Fruit fly (Drosophila melanogaster) whole organism, embryonic: Measurements from ENCODE around the gene CG12075.

Experiments used
- Awh ChIP-seq: fragments of 200-800 bp; sonication (Bioruptor generic); IDR thresholded peaks from 2 replicates; pipeline ENCODE4, ENCODE4 v1.3.6; 2022; ENCODE audit warnings: missing biosample characterization, missing genetic modification characterization
- CG1233 ChIP-seq: fragments of 200-800 bp; sonication (Bioruptor generic); optimal IDR thresholded peaks from 4 replicates; lab custom pipeline; 2018; ENCODE audit warnings: missing biosample characterization, mild to moderate bottlenecking, missing genetic modification characterization
- CG14710 ChIP-seq: fragments of 200-800 bp; sonication (Bioruptor generic); optimal IDR thresholded peaks from 3 replicates; lab custom pipeline; 2019; ENCODE audit warnings: missing biosample characterization, mild to moderate bottlenecking, missing genetic modification characterization, moderate library complexity
- CG15601 ChIP-seq: fragments of 200-800 bp; sonication (Bioruptor generic); optimal IDR thresholded peaks from 3 replicates; lab custom pipeline; 2019; ENCODE audit warnings: missing biosample characterization, mild to moderate bottlenecking, missing genetic modification characterization, moderate library complexity
- CG17568 ChIP-seq: fragments of 200-800 bp; sonication (Bioruptor generic); optimal IDR thresholded peaks from 2 replicates; lab custom pipeline; 2018; ENCODE audit warnings: missing biosample characterization, mild to moderate bottlenecking, missing genetic modification characterization, moderate library complexity
- CG18619 ChIP-seq: fragments of 200-800 bp; sonication (Bioruptor generic); optimal IDR thresholded peaks from 3 replicates; lab custom pipeline; 2017; ENCODE audit warnings: missing biosample characterization, mild to moderate bottlenecking, missing genetic modification characterization
- CG2120 ChIP-seq: fragments of 200-800 bp; sonication (Bioruptor generic); optimal IDR thresholded peaks from 3 replicates; lab custom pipeline; 2016; ENCODE audit warnings: missing biosample characterization, missing genetic modification characterization
- CG31388 ChIP-seq: fragments of 200-800 bp; sonication (Bioruptor generic); optimal IDR thresholded peaks from 2 replicates; lab custom pipeline; 2016; ENCODE audit warnings: missing biosample characterization, missing genetic modification characterization
- CG3407 ChIP-seq: fragments of 200-800 bp; sonication (Bioruptor generic); optimal IDR thresholded peaks from 2 replicates; lab custom pipeline; 2018; ENCODE audit warnings: missing biosample characterization, mild to moderate bottlenecking, missing genetic modification characterization
- CG34224 ChIP-seq: fragments of 200-800 bp; sonication (Bioruptor generic); IDR thresholded peaks from 3 replicates; pipeline ENCODE4 v1.3.6; 2022; ENCODE audit warnings: missing biosample characterization, missing genetic modification characterization; ENCODE audit not compliant: partially characterized antibody
- CG34422 ChIP-seq: fragments of 200-800 bp; sonication (Bioruptor generic); IDR thresholded peaks from 3 replicates; pipeline ENCODE4 v1.3.6; 2022; ENCODE audit warnings: missing biosample characterization, missing genetic modification characterization
- CG4404 ChIP-seq: fragments of 200-800 bp; sonication (Bioruptor generic); IDR thresholded peaks from 2 replicates; pipeline ENCODE4 v1.3.6; 2022; ENCODE audit warnings: missing biosample characterization, missing genetic modification characterization
- CG5245 ChIP-seq: fragments of 200-800 bp; sonication (Bioruptor generic); optimal IDR thresholded peaks from 3 replicates; lab custom pipeline; 2016; ENCODE audit warnings: missing biosample characterization, missing genetic modification characterization
- CG7745 ChIP-seq: fragments of 200-800 bp; sonication (Bioruptor generic); optimal IDR thresholded peaks from 2 replicates; lab custom pipeline; 2018; ENCODE audit warnings: missing biosample characterization, mild to moderate bottlenecking, missing genetic modification characterization, moderate library complexity
- CG8359 ChIP-seq: fragments of 200-800 bp; sonication (Bioruptor generic); optimal IDR thresholded peaks from 2 replicates; lab custom pipeline; 2017; ENCODE audit warnings: missing biosample characterization, mild to moderate bottlenecking, missing genetic modification characterization, borderline replicate concordance
- CG8388 ChIP-seq: fragments of 200-800 bp; sonication (Bioruptor generic); optimal IDR thresholded peaks from 2 replicates; lab custom pipeline; 2019; ENCODE audit warnings: missing biosample characterization, mild to moderate bottlenecking, missing genetic modification characterization, moderate library complexity
- D19A ChIP-seq: fragments of 200-800 bp; optimal IDR thresholded peaks from 3 replicates; lab custom pipeline; 2019; ENCODE audit warnings: missing biosample characterization, mild to moderate bottlenecking, missing genetic modification characterization, moderate library complexity
- D19B ChIP-seq: fragments of 200-800 bp; sonication (Bioruptor generic); optimal IDR thresholded peaks from 2 replicates; lab custom pipeline; 2017; ENCODE audit warnings: missing biosample characterization, mild to moderate bottlenecking, missing genetic modification characterization
- Dip3 ChIP-seq: fragments of 200-800 bp; sonication (Bioruptor generic); optimal IDR thresholded peaks from 3 replicates; lab custom pipeline; 2016; ENCODE audit warnings: missing biosample characterization, missing genetic modification characterization
- HLH54F ChIP-seq: fragments of 200-800 bp; sonication (Bioruptor generic); optimal IDR thresholded peaks from 3 replicates; lab custom pipeline; 2016; ENCODE audit warnings: missing biosample characterization, missing genetic modification characterization
- Hand ChIP-seq: fragments of 200-800 bp; sonication (Bioruptor generic); optimal IDR thresholded peaks from 2 replicates; lab custom pipeline; 2017; ENCODE audit warnings: mild to moderate bottlenecking, missing biosample characterization, missing genetic modification reagents, missing genetic modification characterization
- Lhr ChIP-seq: fragments of 200-800 bp; sonication (Bioruptor generic); optimal IDR thresholded peaks from 3 replicates; lab custom pipeline; 2017; ENCODE audit warnings: mild to moderate bottlenecking, missing biosample characterization, missing genetic modification reagents, missing genetic modification characterization
- Lim3 ChIP-seq: fragments of 200-800 bp; sonication (Bioruptor generic); IDR thresholded peaks from 2 replicates; pipeline ENCODE4 v1.3.6; 2022; ENCODE audit warnings: missing biosample characterization, missing genetic modification characterization
- Med ChIP-seq: fragments of 200-800 bp; sonication (Bioruptor generic); peaks from one replicate; lab custom pipeline; 2016; ENCODE audit warnings: missing biosample characterization, missing genetic modification characterization, mild to moderate bottlenecking, inconsistent platforms, moderate library complexity
- Meics ChIP-seq: fragments of 200-800 bp; sonication (Bioruptor generic); optimal IDR thresholded peaks from 2 replicates; lab custom pipeline; 2017; ENCODE audit warnings: missing biosample characterization, mild to moderate bottlenecking, missing genetic modification characterization
- NfI ChIP-seq: fragments of 200-800 bp; sonication (Bioruptor generic); optimal IDR thresholded peaks from 3 replicates; lab custom pipeline; 2018; ENCODE audit warnings: missing biosample characterization, mild to moderate bottlenecking, missing genetic modification characterization, moderate library complexity
- Oaz ChIP-seq: fragments of 200-800 bp; sonication (Bioruptor generic); IDR thresholded peaks from 2 replicates; pipeline ENCODE4 v1.3.6; 2022; ENCODE audit warnings: missing biosample characterization, missing genetic modification characterization
- Optix ChIP-seq: fragments of 200-800 bp; sonication (Bioruptor generic); IDR thresholded peaks from 3 replicates; pipeline ENCODE4 v1.3.6; 2022; ENCODE audit warnings: missing biosample characterization, missing genetic modification characterization
- Poxn ChIP-seq: fragments of 200-800 bp; sonication (Bioruptor generic); IDR thresholded peaks from 2 replicates; pipeline ENCODE4 v1.3.6; 2022; ENCODE audit warnings: missing biosample characterization, missing genetic modification characterization
- Rx ChIP-seq: fragments of 200-800 bp; sonication (Bioruptor generic); IDR thresholded peaks from 2 replicates; pipeline ENCODE4 v1.3.6; 2022; ENCODE audit warnings: missing biosample characterization, missing genetic modification characterization
- Ssrp ChIP-seq: fragments of 200-800 bp; sonication (Bioruptor generic); optimal IDR thresholded peaks from 2 replicates; lab custom pipeline; 2018; ENCODE audit warnings: missing biosample characterization, mild to moderate bottlenecking, missing genetic modification characterization, moderate library complexity
- ap ChIP-seq: fragments of 200-800 bp; sonication (Bioruptor generic); IDR thresholded peaks from 2 replicates; pipeline ENCODE4 v1.3.6; 2022; ENCODE audit warnings: missing biosample characterization, missing genetic modification characterization
- br ChIP-seq: fragments of >200 bp; optimal IDR thresholded peaks from 2 replicates; lab custom pipeline; 2017
- cas ChIP-seq: fragments of 200-800 bp; sonication (Bioruptor generic); IDR thresholded peaks from 2 replicates; pipeline ENCODE4 v1.3.6; 2022; ENCODE audit warnings: missing biosample characterization, missing genetic modification characterization
- cato ChIP-seq: fragments of 200-800 bp; sonication (Bioruptor generic); optimal IDR thresholded peaks from 2 replicates; lab custom pipeline; 2016; ENCODE audit warnings: missing biosample characterization, missing genetic modification characterization, borderline replicate concordance
- crp ChIP-seq, 2 experiments: fragments of 200-800 bp; sonication (Bioruptor generic); optimal IDR thresholded peaks; 2 replicates in 1 of 2; 3 replicates in 1 of 2; lab custom pipeline; 2017; ENCODE audit warnings: missing biosample characterization in 2 of 2, missing genetic modification characterization in 2 of 2, mild to moderate bottlenecking in 1 of 2, moderate library complexity in 1 of 2
- da ChIP-seq: fragments of 200-800 bp; sonication (Bioruptor generic); optimal IDR thresholded peaks from 2 replicates; lab custom pipeline; 2016; ENCODE audit warnings: missing biosample characterization, missing genetic modification characterization
- disco-r ChIP-seq: fragments of 200-800 bp; sonication (Bioruptor generic); optimal IDR thresholded peaks from 2 replicates; lab custom pipeline; 2016; ENCODE audit warnings: missing biosample characterization, missing genetic modification characterization
- dmrt11E ChIP-seq: fragments of 200-800 bp; sonication (Bioruptor generic); optimal IDR thresholded peaks from 3 replicates; lab custom pipeline; 2018; ENCODE audit warnings: missing biosample characterization, mild to moderate bottlenecking, missing genetic modification characterization, moderate library complexity
- exex ChIP-seq: fragments of 200-800 bp; sonication (Bioruptor generic); optimal IDR thresholded peaks from 4 replicates; lab custom pipeline; 2018; ENCODE audit warnings: missing biosample characterization, mild to moderate bottlenecking, missing genetic modification characterization, moderate library complexity
- fd64A ChIP-seq: fragments of 200-800 bp; sonication (Bioruptor generic); optimal IDR thresholded peaks from 3 replicates; lab custom pipeline; 2018; ENCODE audit warnings: missing biosample characterization, mild to moderate bottlenecking, missing genetic modification characterization
- gro ChIP-seq: fragments of 200-800 bp; sonication (Bioruptor generic); optimal IDR thresholded peaks from 2 replicates; lab custom pipeline; 2016; ENCODE audit warnings: missing biosample characterization, missing genetic modification characterization
- jing ChIP-seq: fragments of 200-800 bp; sonication (Bioruptor generic); optimal IDR thresholded peaks from 2 replicates; lab custom pipeline; 2018; ENCODE audit warnings: missing biosample characterization, mild to moderate bottlenecking, missing genetic modification characterization
- lmd ChIP-seq: fragments of 200-800 bp; sonication (Bioruptor generic); IDR thresholded peaks from 2 replicates; pipeline ENCODE4 v1.3.6; 2022; ENCODE audit warnings: missing biosample characterization, missing genetic modification characterization
- psq ChIP-seq: fragments of 200-800 bp; sonication (Bioruptor generic); optimal IDR thresholded peaks from 2 replicates; lab custom pipeline; 2017; ENCODE audit warnings: missing biosample characterization, missing genetic modification characterization
- pum ChIP-seq: fragments of 200-800 bp; sonication (Bioruptor generic); optimal IDR thresholded peaks from 2 replicates; lab custom pipeline; 2016; ENCODE audit warnings: missing biosample characterization, missing genetic modification characterization
- ranshi ChIP-seq: fragments of 200-800 bp; sonication (Bioruptor generic); IDR thresholded peaks from 2 replicates; pipeline ENCODE4 v1.3.6; 2022; ENCODE audit warnings: missing biosample characterization, missing genetic modification characterization
- sens ChIP-seq: fragments of 200-800 bp; sonication (Bioruptor generic); peaks from one replicate; lab custom pipeline; 2016; ENCODE audit warnings: missing biosample characterization, missing genetic modification characterization
- ssp ChIP-seq: fragments of 200-800 bp; sonication (Bioruptor generic); IDR thresholded peaks from 2 replicates; pipeline ENCODE4 v1.3.6; 2022; ENCODE audit warnings: missing biosample characterization, missing genetic modification characterization
- trh ChIP-seq: fragments of 200-800 bp; sonication (Bioruptor generic); optimal IDR thresholded peaks from 2 replicates; lab custom pipeline; 2016; ENCODE audit warnings: missing biosample characterization, missing genetic modification characterization

The CG12075 gene

dm6 chrX:8878967-8879554 lies 40.9 kb downstream of the CG12075 start (continued):
- peak; percentile 81 for TF ChIP-seq D19A (tag; lab: Kevin White, UChicago)
- no peak for TF ChIP-seq da (GFP tag; lab: Kevin White, UChicago)
- peak; percentile 62 for TF ChIP-seq CG2120 (GFP tag; lab: Kevin White, UChicago)
- peak; percentile 50 for TF ChIP-seq cato (GFP tag; lab: Kevin White, UChicago)
- peak; percentile 53 for TF ChIP-seq jing (GFP tag; lab: Kevin White, UChicago)
- TF ChIP-seq trh: no peak
- TF ChIP-seq CG4404 (GFP tag; lab: Robert Waterston, UW): peak; percentile 50
- peak; percentile 78 for TF ChIP-seq CG17568 (GFP tag; lab: Kevin White, UChicago)
- peak; percentile 71 for TF ChIP-seq CG15601 (tag; lab: Kevin White, UChicago)
- TF ChIP-seq CG5245: peak; percentile 53
- TF ChIP-seq Hand: peak; percentile 67
- no peak for TF ChIP-seq CG7745 (tag; lab: Kevin White, UChicago)
- TF ChIP-seq Oaz (GFP tag; lab: Robert Waterston, UW): peak; percentile 79
- TF ChIP-seq CG8388: peak; percentile 84
- peak; percentile 58 for TF ChIP-seq ssp
- TF ChIP-seq CG34422 (GFP tag; lab: Robert Waterston, UW): peak; percentile 88
- TF ChIP-seq cas (GFP tag; lab: Robert Waterston, UW): peak; percentile 60; the same call in 1 of the 2 replicates
- TF ChIP-seq Meics (GFP tag; lab: Kevin White, UChicago): peak; percentile 78
- TF ChIP-seq CG31388 (GFP tag; lab: Kevin White, UChicago): no peak
- peak; percentile 89 for TF ChIP-seq ap (GFP tag; lab: Robert Waterston, UW)
- peak; percentile 56 for TF ChIP-seq psq (GFP tag; lab: Kevin White, UChicago)
- no peak for TF ChIP-seq Dip3 (GFP tag; lab: Kevin White, UChicago)
- TF ChIP-seq CG18619 (GFP tag; lab: Kevin White, UChicago): peak; percentile 78
- TF ChIP-seq Lim3: peak; percentile 65; the same call in 1 of the 2 replicates
- TF ChIP-seq sens (GFP tag; lab: Kevin White, UChicago): peak; percentile 82
- peak; percentile 88 for TF ChIP-seq lmd
- peak; percentile 87 for TF ChIP-seq Optix (GFP tag; lab: Robert Waterston, UW)
- no peak for TF ChIP-seq HLH54F (GFP tag; lab: Kevin White, UChicago)
- peak; percentile 52 for TF ChIP-seq D19B (GFP tag; lab: Kevin White, UChicago)
- TF ChIP-seq CG8359: peak; percentile 73
- TF ChIP-seq disco-r (GFP tag; lab: Kevin White, UChicago): no peak
- no peak for TF ChIP-seq pum
- TF ChIP-seq Ssrp: peak; percentile 79
- TF ChIP-seq exex (tag; lab: Kevin White, UChicago): peak; percentile 47
- peak; percentile 67 for TF ChIP-seq CG1233 (GFP tag; lab: Kevin White, UChicago)
- no peak for TF ChIP-seq gro (GFP tag; lab: Kevin White, UChicago)
- peak; percentile 30 for TF ChIP-seq Lhr (GFP tag; lab: Kevin White, UChicago)
- TF ChIP-seq CG3407: peak; percentile 72
- peak; percentile 90 for TF ChIP-seq ranshi
- peak; percentile 86 for TF ChIP-seq Awh (GFP tag; lab: Robert Waterston, UW)
- peak; percentile 32; the same call in 1 of the 2 replicates for TF ChIP-seq Poxn (GFP tag; lab: Robert Waterston, UW)
- peak; percentile 81 for TF ChIP-seq dmrt11E
- TF ChIP-seq crp (GFP tag; optimal IDR thresholded peaks at IDR 0.05; lab: Kevin White, UChicago): peak in 1 of 2 experiments; percentile 9
- TF ChIP-seq Med (GFP tag; lab: Kevin White, UChicago): peak; percentile 87
- TF ChIP-seq NfI (GFP tag; lab: Kevin White, UChicago): peak; percentile 76
- TF ChIP-seq CG34224 (GFP tag; lab: Robert Waterston, UW): no peak
- peak; percentile 74 for TF ChIP-seq Rx (GFP tag; lab: Robert Waterston, UW)
- no peak for TF ChIP-seq br
- TF ChIP-seq CG14710 (tag; lab: Kevin White, UChicago): peak; percentile 73
- peak; percentile 51 for TF ChIP-seq fd64A
